Fruit fly (Drosophila melanogaster): Measurements from ENCODE around the gene COX6CL.

COX6CL gene

dm6 chr2L:5789268-5789667 is 29.0 kb downstream of the COX6CL start:
- no peak for TF ChIP-seq noc (tag; optimal IDR thresholded peaks at IDR 0.05)

DNA sequence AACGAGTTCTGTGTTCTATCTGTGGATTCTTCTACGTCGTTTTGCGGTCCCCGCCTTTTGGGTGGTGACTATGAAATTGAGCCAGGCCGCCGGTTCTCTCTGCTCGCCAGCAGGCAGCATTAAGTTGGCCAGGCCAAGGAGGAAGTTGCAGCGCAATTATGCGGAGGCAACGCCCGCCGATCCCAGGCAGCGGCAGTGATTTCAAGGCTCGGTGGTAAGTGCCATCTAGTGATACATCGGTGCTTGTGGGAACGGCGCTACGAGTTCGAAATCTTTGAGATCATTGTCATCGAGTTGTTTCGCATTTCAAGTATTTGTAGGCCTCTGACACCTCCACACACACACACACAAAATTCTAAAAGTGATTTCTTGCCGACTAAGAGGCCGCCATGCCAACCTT is 34.5 kb downstream of the COX6CL start, which contains the start of gene CG31913:
TSS of gene CG31913 (plus strand) at position 301 of the 400 bp plus-strand sequence.
- no peak for TF ChIP-seq noc (tag; optimal IDR thresholded peaks at IDR 0.05)

- no peak for TF ChIP-seq noc (tag; optimal IDR thresholded peaks at IDR 0.05)
Observed at dm6 chr2L:5782866-5783265, 35.4 kb downstream of the COX6CL start.

DNA sequence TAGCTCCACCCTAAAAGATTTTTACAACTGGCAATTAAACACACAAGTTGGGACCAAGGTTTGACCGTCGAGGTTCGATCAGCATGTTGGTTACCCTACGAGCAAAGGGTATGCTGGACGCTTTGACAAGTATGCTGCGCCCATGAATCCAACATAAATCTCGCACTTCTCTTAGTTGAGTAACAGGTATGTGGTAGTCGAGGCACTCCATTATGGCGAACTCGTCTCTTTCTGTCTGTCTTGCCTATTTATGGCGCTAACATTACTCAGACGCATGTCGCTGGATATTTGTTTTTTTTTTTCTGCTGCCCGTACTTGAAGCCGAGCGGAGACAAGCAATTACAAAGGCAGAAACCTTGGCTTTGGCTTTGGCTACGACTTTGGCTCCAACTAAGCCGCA is 37.1 kb downstream of the COX6CL start:
- TF ChIP-seq noc (tag; optimal IDR thresholded peaks at IDR 0.05) = no peak

DNA sequence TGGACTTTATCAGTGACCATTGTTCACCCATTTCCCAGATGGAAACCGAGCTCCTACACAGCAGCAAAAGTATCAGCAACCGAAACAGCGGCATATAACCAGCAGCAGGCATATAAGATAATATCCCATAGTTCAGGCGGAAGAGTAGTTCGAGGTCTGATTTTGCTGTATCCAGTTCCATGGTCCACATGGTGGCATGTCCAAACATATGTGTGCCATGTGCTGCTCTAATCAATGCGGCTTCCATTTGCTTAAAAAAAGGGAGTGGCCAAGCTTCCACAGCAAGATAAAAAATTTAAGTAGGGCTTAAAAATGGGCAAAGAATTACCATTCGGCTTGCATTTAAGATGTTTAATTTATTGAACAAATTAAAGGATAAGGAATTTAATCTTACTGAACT is 37.5 kb downstream of the COX6CL start:
- TF ChIP-seq noc (tag; optimal IDR thresholded peaks at IDR 0.05) = no peak

DNA sequence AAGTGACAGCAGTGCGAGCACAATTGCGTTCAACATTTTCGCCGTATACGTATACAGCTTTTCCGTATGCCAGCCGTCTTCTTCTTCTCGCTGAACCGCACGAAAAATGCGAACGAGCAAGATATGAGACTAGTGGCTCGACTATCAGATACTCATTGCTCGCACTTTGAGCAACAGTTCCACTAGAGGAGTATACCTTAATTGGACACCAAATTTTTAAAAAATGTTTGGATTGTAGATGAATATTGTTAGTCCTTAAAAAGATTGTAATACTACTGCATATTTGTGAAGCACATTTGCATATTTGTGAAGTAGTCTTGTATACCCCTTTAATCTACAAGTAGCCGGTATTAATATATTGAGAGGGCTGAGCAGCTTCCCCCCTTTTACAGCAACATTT is 40.1 kb downstream of the COX6CL start:
- no peak for TF ChIP-seq noc (tag; optimal IDR thresholded peaks at IDR 0.05)

DNA sequence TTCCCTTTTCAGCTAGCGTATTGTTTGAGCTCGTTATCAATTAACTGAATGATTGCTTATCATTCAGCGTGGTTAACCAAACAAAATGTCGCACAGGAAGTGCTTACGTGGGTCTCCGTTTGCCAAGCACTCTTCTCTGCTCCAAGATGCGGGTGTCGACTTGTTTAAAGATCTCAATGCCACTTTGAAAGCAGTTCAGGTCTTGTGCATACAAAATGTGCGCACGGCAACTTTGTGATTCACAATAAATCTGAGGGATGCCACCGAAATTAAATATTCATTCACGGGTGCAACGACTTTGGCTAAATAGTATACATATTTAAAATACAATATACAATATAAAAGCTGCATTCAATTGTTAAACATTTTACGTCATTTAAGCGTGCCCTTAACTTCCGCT is 46.0 kb downstream of the COX6CL start:
- TF ChIP-seq noc (tag; optimal IDR thresholded peaks at IDR 0.05) = no peak

DNA sequence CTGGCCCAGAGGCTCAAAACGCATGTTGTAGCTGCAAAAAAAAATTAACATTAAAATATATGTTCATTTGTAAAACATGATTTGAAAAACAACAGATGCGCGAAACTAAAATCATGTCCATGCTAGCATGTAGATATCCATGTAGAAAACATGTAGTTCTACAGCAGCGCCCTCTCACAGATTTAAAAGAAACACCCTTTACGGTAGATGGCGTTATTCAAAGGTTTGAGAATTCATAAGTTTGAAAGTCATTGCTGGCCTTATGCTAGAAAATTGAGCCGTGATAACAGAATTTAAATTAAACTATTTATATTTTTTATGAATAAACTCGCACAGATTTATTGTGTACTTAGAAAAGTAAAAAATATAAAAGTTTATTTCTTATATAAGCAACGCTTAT is 47.1 kb downstream of the COX6CL start:
- no peak for TF ChIP-seq noc (tag; optimal IDR thresholded peaks at IDR 0.05)
